Fruit fly (Drosophila melanogaster): ENCODE results near the gene CG17026.

dm6 chr3L:16012315-16012950 lies 37.3 kb downstream of the CG17026 start:
- TF ChIP-seq Fer3 (tag; optimal IDR thresholded peaks at IDR 0.05) = no peak
- TF ChIP-seq chinmo (GFP tag; IDR thresholded peaks at IDR 0.05; ENCODE audit: partially characterized antibody) = no peak
- no peak for TF ChIP-seq Doc2 (GFP tag; IDR thresholded peaks at IDR 0.05)
- TF ChIP-seq CG4730 (GFP tag; IDR thresholded peaks at IDR 0.05) = no peak
- no peak for TF ChIP-seq Xrp1 (GFP tag; IDR thresholded peaks at IDR 0.05)
- TF ChIP-seq tio (GFP tag; optimal IDR thresholded peaks at IDR 0.05) = no peak
- TF ChIP-seq CG30431 (GFP tag; optimal IDR thresholded peaks at IDR 0.05) = no peak
- no peak for TF ChIP-seq CG33213 (GFP tag; optimal IDR thresholded peaks at IDR 0.05)
- no peak for TF ChIP-seq CG17612 (GFP tag; IDR thresholded peaks at IDR 0.05)
- TF ChIP-seq CG30403 (GFP tag; optimal IDR thresholded peaks at IDR 0.05) = no peak
- no peak for TF ChIP-seq CG18619 (GFP tag; optimal IDR thresholded peaks at IDR 0.05)

All from whole organism, embryonic.